Worm (Caenorhabditis elegans): ENCODE data around the gene Y59A8A.8.

Y59A8A.8 gene

DNA sequence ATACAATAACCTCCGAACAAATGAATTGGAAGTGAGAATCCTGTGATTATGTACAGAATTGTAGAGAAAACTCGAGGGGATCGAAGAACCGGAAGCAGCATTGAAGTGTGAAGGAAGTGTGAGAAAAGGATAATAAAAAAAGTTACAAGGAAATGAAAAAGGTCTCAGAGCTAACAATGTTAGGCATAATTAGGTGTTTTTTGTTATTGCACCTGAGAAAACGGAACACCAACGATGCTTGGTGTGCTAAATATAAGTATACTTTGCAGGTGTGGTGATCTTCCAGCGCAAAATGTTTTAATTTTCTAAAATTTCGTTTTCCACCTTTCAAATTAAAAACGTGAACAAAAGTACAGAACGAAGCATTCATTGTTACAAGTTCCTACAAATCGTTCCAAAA, 21.3 kb upstream of the Y59A8A.8 start, which contains the start of gene srh-286 (continued):
- TF ChIP-seq bed-2 (GFP tag; IDR thresholded peaks at IDR 0.05), result no peak
- TF ChIP-seq gei-17 (GFP tag; optimal IDR thresholded peaks at IDR 0.05), result no peak
- TF ChIP-seq F22D6.2 (tag; optimal IDR thresholded peaks at IDR 0.05), result no peak
- no peak for TF ChIP-seq tlf-1 (GFP tag; optimal IDR thresholded peaks at IDR 0.05)

DNA sequence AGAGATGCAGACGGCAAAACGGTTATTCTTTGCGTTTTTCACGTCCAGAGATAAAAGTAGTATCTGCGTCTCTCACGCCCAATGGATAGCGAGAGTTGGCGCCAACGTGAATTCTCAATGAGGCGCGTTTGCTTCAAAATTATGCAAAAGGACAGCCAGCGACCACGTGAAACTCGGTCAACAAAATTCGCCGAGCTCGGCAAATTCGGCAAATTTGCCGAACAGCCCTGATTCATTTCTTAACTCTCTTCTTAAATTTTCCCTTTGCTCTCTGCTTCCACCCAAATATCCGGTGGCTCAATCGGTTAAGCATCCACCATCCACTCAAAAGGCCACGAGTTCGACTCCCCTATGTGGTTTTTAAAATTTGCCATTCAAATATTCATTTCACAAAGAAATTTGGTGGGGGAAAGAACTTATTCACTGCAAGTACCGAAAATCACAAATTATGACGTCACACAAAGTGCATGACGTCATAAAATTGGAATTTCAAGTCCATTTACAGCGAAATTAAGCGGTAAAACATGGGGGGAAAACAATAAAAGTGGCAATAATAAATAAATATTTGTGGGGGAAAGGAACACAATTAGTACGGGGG, 19.9 kb upstream of the Y59A8A.8 start:
- TF ChIP-seq cebp-2 (GFP tag; IDR thresholded peaks at IDR 0.05), result 0 out of 2 replicates have a peak, but pooled peaks have one; percentile 20
- no peak for TF ChIP-seq akir-1 (GFP tag; optimal IDR thresholded peaks at IDR 0.05)
- no peak for TF ChIP-seq dpff-1 (tag; optimal IDR thresholded peaks at IDR 0.05)
- TF ChIP-seq Y79H2A.3 (GFP tag; conservative IDR thresholded peaks at IDR 0.05), result 0 out of 2 replicates have a peak, but pooled peaks have one; percentile 25
- no peak for TF ChIP-seq let-526 (GFP tag; IDR thresholded peaks at IDR 0.05)
- TF ChIP-seq bed-2 (GFP tag; IDR thresholded peaks at IDR 0.05), result no peak
- no peak for TF ChIP-seq cebp-1 (GFP tag; IDR thresholded peaks at IDR 0.05)
- TF ChIP-seq cebp-1 (tag; optimal IDR thresholded peaks at IDR 0.05), result no peak
- no peak for TF ChIP-seq T07F8.4 (tag; optimal IDR thresholded peaks at IDR 0.05)
- no peak; the same call in 1 of the 2 replicates for TF ChIP-seq Y56A3A.18 (GFP tag; IDR thresholded peaks at IDR 0.05)
- no peak for TF ChIP-seq ztf-25 (GFP tag; IDR thresholded peaks at IDR 0.05)
- peak; percentile 58; the same call in 1 of the 2 replicates for TF ChIP-seq madf-3 (GFP tag; IDR thresholded peaks at IDR 0.05)
- no peak for TF ChIP-seq pha-4 (tag; optimal IDR thresholded peaks at IDR 0.05)
- TF ChIP-seq egl-18 (GFP tag; IDR thresholded peaks at IDR 0.05), result no peak
- TF ChIP-seq ceh-40 (GFP tag; IDR thresholded peaks at IDR 0.05), result no peak
- TF ChIP-seq rpc-1 (optimal IDR thresholded peaks at IDR 0.05), result peak; percentile 9
- peak; percentile 63 for TF ChIP-seq rpc-1 (tag; optimal IDR thresholded peaks at IDR 0.05)
- TF ChIP-seq lsl-1 (GFP tag; optimal IDR thresholded peaks at IDR 0.05), result peak; percentile 23
- peak; percentile 58 for TF ChIP-seq mcd-1 (GFP tag; IDR thresholded peaks at IDR 0.05)
- no peak for TF ChIP-seq efl-1 (GFP tag; optimal IDR thresholded peaks at IDR 0.05)
- peak; percentile 53 for TF ChIP-seq snpc-3.4 (tag; optimal IDR thresholded peaks at IDR 0.05)
- TF ChIP-seq dox-1 (GFP tag; IDR thresholded peaks at IDR 0.05), result peak; percentile 41; the same call in 1 of the 2 replicates
- 0 out of 2 replicates have a peak, but pooled peaks have one; percentile 25 for TF ChIP-seq F39B2.1 (GFP tag; IDR thresholded peaks at IDR 0.05)
- no peak for TF ChIP-seq hmg-20 (GFP tag; IDR thresholded peaks at IDR 0.05)
- TF ChIP-seq hsf-1 (GFP tag; IDR thresholded peaks at IDR 0.05), result 0 out of 2 replicates have a peak, but pooled peaks have one; percentile 44
- TF ChIP-seq xnd-1 (tag; optimal IDR thresholded peaks at IDR 0.05), result no peak
- TF ChIP-seq hlh-12 (tag; optimal IDR thresholded peaks at IDR 0.05), result no peak
- no peak for TF ChIP-seq K11D2.4 (GFP tag; IDR thresholded peaks at IDR 0.05)
- no peak for TF ChIP-seq F23B12.7 (tag; optimal IDR thresholded peaks at IDR 0.05; ENCODE audit: insufficient read depth)
- TF ChIP-seq madf-8 (GFP tag; conservative IDR thresholded peaks at IDR 0.05), result no peak
- TF ChIP-seq ztf-26 (tag; optimal IDR thresholded peaks at IDR 0.05), result no peak
- TF ChIP-seq lin-26 (GFP tag; IDR thresholded peaks at IDR 0.05), result peak; percentile 36; the same call in 1 of the 2 replicates
- TF ChIP-seq lag-1 (GFP tag; IDR thresholded peaks at IDR 0.05), result no peak
- TF ChIP-seq ceh-79 (tag; optimal IDR thresholded peaks at IDR 0.05), result no peak
- TF ChIP-seq ekl-4 (GFP tag; IDR thresholded peaks at IDR 0.05), result 0 out of 2 replicates have a peak, but pooled peaks have one; percentile 58
- no peak for TF ChIP-seq mxl-1 (tag; optimal IDR thresholded peaks at IDR 0.05)
- TF ChIP-seq F37B4.10 (GFP tag; IDR thresholded peaks at IDR 0.05), result no peak
- TF ChIP-seq aptf-2 (GFP tag; conservative IDR thresholded peaks at IDR 0.05), result no peak
- TF ChIP-seq nhr-27 (tag; optimal IDR thresholded peaks at IDR 0.05), result no peak
- TF ChIP-seq T26A5.8 (tag; optimal IDR thresholded peaks at IDR 0.05), result no peak
- no peak for TF ChIP-seq athp-1 (tag; optimal IDR thresholded peaks at IDR 0.05)
- no peak for TF ChIP-seq ztf-3 (GFP tag; optimal IDR thresholded peaks at IDR 0.05)
- peak; percentile 6; the same call in 1 of the 2 replicates for TF ChIP-seq F33H1.4 (GFP tag; IDR thresholded peaks at IDR 0.05)
- TF ChIP-seq nfyb-1 (GFP tag; IDR thresholded peaks at IDR 0.05), result no peak
- no peak for TF ChIP-seq B0035.1 (tag; optimal IDR thresholded peaks at IDR 0.05)
